Fruit fly (Drosophila melanogaster) whole organism, pupa: ENCODE data around the gene Ubx.

ENCODE experiments used
- CG10348 ChIP-seq: fragments of 200-800 bp; sonication (Bioruptor generic); IDR thresholded peaks from 2 replicates; pipeline ENCODE4 v1.3.6; 2022; ENCODE audit warnings: missing biosample characterization, missing genetic modification characterization
- CG12605 ChIP-seq: fragments of 200-800 bp; sonication (Bioruptor generic); IDR thresholded peaks from 2 replicates; pipeline ENCODE4 v1.3.6; 2022; ENCODE audit warnings: missing biosample characterization, missing genetic modification characterization
- CG13204 ChIP-seq: fragments of 200-800 bp; sonication (Bioruptor generic); optimal IDR thresholded peaks from 2 replicates; lab custom pipeline; 2018; ENCODE audit warnings: missing biosample characterization, mild to moderate bottlenecking, missing genetic modification characterization, moderate library complexity
- CG14655 ChIP-seq: fragments of 200-800 bp; sonication (Bioruptor generic); optimal IDR thresholded peaks from 3 replicates; lab custom pipeline; 2017; ENCODE audit warnings: mild to moderate bottlenecking, missing biosample characterization, missing genetic modification reagents, missing genetic modification characterization
- CG15710 ChIP-seq: fragments of 200-800 bp; sonication (Bioruptor generic); optimal IDR thresholded peaks from 2 replicates; lab custom pipeline; 2018; ENCODE audit warnings: missing biosample characterization, mild to moderate bottlenecking, missing genetic modification characterization, moderate library complexity
- CG17806 ChIP-seq: fragments of 200-800 bp; sonication (Bioruptor generic); optimal IDR thresholded peaks from 2 replicates; lab custom pipeline; 2018; ENCODE audit warnings: missing biosample characterization, mild to moderate bottlenecking, missing genetic modification characterization, moderate library complexity
- CG32121 ChIP-seq: fragments of 200-800 bp; sonication (Bioruptor generic); IDR thresholded peaks from 2 replicates; pipeline ENCODE4 v1.3.6; 2022; ENCODE audit warnings: missing biosample characterization, missing genetic modification characterization
- CG34367 ChIP-seq: fragments of 200-800 bp; sonication (Bioruptor generic); optimal IDR thresholded peaks from 2 replicates; lab custom pipeline; 2018; ENCODE audit warnings: missing biosample characterization, mild to moderate bottlenecking, missing genetic modification characterization
- CG4496 ChIP-seq: fragments of 200-800 bp; sonication (Bioruptor generic); IDR thresholded peaks from 3 replicates; pipeline ENCODE4 v1.3.6; 2022; ENCODE audit warnings: missing biosample characterization, missing genetic modification characterization
- CG8159 ChIP-seq: fragments of 200-800 bp; sonication (Bioruptor generic); optimal IDR thresholded peaks from 3 replicates; lab custom pipeline; 2018; ENCODE audit warnings: missing biosample characterization, mild to moderate bottlenecking, missing genetic modification characterization, moderate library complexity
- CG8301 ChIP-seq: fragments of 200-800 bp; sonication (Bioruptor generic); optimal IDR thresholded peaks from 2 replicates; lab custom pipeline; 2018; ENCODE audit warnings: missing biosample characterization, mild to moderate bottlenecking, missing genetic modification characterization
- CG9948 ChIP-seq: fragments of 200-800 bp; sonication (Bioruptor generic); optimal IDR thresholded peaks from 2 replicates; lab custom pipeline; 2018; ENCODE audit warnings: missing biosample characterization, mild to moderate bottlenecking, missing genetic modification characterization, moderate library complexity
- D1 ChIP-seq: fragments of 200-800 bp; sonication (Bioruptor generic); optimal IDR thresholded peaks from 2 replicates; lab custom pipeline; 2018; ENCODE audit warnings: missing biosample characterization, mild to moderate bottlenecking, missing genetic modification characterization, moderate library complexity
- EcR ChIP-seq: fragments of 200-800 bp; sonication (Bioruptor generic); optimal IDR thresholded peaks from 3 replicates; lab custom pipeline; 2019; ENCODE audit warnings: missing biosample characterization, missing genetic modification characterization, mild to moderate bottlenecking, moderate library complexity, missing genetic modification reagents
- Ets98B ChIP-seq: fragments of 200-800 bp; sonication (Bioruptor generic); IDR thresholded peaks from 2 replicates; pipeline ENCODE4 v1.3.6; 2022; ENCODE audit warnings: missing biosample characterization, missing genetic modification characterization
- Pif1A ChIP-seq: fragments of 200-800 bp; sonication (Bioruptor generic); optimal IDR thresholded peaks from 3 replicates; lab custom pipeline; 2016; ENCODE audit warnings: missing biosample characterization, missing genetic modification characterization
- Pif1B ChIP-seq: fragments of 200-800 bp; sonication (Bioruptor generic); optimal IDR thresholded peaks from 3 replicates; lab custom pipeline; 2016; ENCODE audit warnings: missing biosample characterization, missing genetic modification characterization
- Snoo ChIP-seq: fragments of 200-800 bp; sonication (Bioruptor generic); optimal IDR thresholded peaks from 3 replicates; lab custom pipeline; 2017; ENCODE audit warnings: missing biosample characterization, mild to moderate bottlenecking, missing genetic modification characterization, inconsistent platforms
- fd96Ca ChIP-seq: fragments of 200-800 bp; sonication (Bioruptor generic); IDR thresholded peaks from 3 replicates; pipeline ENCODE4 v1.3.6; 2022; ENCODE audit warnings: missing biosample characterization, missing genetic modification characterization
- gl ChIP-seq: fragments of 200-800 bp; sonication (Bioruptor generic); optimal IDR thresholded peaks from 2 replicates; lab custom pipeline; 2018; ENCODE audit warnings: missing biosample characterization, mild to moderate bottlenecking, missing genetic modification characterization
- rn ChIP-seq: fragments of 200-800 bp; sonication (Bioruptor generic); IDR thresholded peaks from 2 replicates; pipeline ENCODE4 v1.3.6; 2022; ENCODE audit warnings: missing biosample characterization, missing genetic modification characterization

The Ubx gene

DNA sequence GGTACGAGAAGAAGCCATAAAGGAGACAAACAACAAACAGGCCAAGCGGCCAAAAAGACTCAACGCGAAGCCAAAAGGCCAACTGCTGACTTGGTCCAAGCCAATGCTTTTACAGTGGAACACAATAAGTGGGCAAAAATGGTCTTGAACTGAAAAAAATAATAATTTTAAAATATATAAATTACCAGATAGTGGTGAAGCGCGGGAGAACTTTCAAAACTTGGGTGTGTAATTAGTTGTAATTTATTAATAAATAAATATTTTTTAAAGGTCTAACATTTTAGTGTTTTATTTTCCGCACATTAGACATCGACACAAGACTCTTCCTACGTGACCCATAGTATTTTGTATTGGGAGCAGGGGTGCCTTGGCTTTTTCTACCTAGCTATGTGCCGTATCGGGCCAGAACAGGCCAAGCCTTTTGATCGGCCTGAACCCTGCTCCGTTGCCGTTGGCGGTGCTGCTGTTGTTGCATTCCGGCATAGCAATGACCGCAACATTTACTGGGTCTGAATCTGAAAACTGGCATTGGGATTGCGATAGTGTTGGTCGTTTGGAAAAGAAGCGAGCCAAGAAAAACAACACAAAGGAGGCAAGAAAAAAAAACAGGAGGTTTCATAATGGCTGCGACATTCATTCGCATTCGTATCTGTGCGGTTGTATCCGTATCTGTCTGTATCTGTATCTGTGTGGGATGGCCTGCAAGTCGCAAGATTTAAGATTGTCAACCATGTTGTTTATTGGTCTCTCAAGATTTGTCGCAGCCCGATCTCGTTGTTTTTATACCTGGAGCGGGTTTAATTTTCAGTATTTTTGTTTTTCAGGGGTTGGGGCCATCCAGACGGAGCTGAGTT lies 37.6 kb upstream of the Ubx start:
- TF ChIP-seq CG4496 (GFP tag; lab: Robert Waterston, UW) (no peak), CG32121 (GFP tag; lab: Robert Waterston, UW) (no peak), CG17806 (tag; lab: Kevin White, UChicago) (peak; percentile 18), Snoo (tag; lab: Kevin White, UChicago) (no peak), CG15710 (tag; lab: Kevin White, UChicago) (peak; percentile 33), CG12605 (no peak), gl (no peak), CG9948 (tag; lab: Kevin White, UChicago) (peak; percentile 26), D1 (tag; lab: Kevin White, UChicago) (no peak), CG8159 (tag; lab: Kevin White, UChicago) (peak; percentile 43), CG13204 (no peak), CG14655 (GFP tag; lab: Kevin White, UChicago) (peak; percentile 43), EcR (GFP tag; lab: Kevin White, UChicago) (no peak), Ets98B (GFP tag; lab: Robert Waterston, UW) (no peak), CG34367 (no peak), Pif1A (no peak), CG10348 (GFP tag; lab: Robert Waterston, UW) (no peak), rn (GFP tag; lab: Robert Waterston, UW) (no peak), Pif1B (GFP tag; lab: Kevin White, UChicago) (no peak), fd96Ca (GFP tag; lab: Robert Waterston, UW) (no peak)

DNA sequence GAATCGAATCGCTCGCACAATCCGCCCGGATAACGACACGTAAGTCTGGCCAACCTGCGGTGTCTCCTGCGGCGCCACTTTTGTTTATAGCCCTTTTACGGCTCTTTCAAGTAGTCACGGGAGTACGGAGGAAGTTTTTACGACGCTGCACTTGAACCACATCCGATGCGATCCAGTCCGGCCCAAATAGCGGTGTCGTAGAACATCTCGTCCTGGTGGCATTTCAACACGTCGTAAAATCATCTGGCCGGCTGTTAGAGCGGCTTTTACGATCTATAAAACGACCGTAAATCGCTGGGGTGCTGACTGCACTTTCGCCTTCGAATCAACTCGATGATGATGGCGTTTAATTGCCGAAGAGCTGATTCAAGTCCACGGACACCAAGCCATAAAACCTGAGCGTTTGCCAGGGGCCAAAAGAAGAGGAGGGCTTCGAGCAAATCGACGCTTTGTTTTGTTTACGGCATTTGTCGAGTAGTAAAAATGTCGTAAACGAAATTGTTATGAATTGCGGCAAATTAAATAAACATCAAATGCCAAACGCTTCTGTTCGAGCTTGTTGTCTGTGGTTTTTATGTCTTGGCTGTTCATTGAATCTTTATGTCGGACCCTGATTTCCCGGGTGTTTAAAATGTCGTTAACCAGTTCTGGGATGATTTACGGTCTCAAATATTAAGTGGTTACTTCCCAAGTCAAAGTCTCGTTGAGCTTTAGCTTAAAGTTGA lies 36.6 kb upstream of the Ubx start:
- TF ChIP-seq gl (no peak), CG8159 (tag; lab: Kevin White, UChicago) (no peak), CG10348 (GFP tag; lab: Robert Waterston, UW) (no peak), CG8301 (tag; lab: Kevin White, UChicago) (no peak), CG4496 (GFP tag; lab: Robert Waterston, UW) (no peak)

DNA sequence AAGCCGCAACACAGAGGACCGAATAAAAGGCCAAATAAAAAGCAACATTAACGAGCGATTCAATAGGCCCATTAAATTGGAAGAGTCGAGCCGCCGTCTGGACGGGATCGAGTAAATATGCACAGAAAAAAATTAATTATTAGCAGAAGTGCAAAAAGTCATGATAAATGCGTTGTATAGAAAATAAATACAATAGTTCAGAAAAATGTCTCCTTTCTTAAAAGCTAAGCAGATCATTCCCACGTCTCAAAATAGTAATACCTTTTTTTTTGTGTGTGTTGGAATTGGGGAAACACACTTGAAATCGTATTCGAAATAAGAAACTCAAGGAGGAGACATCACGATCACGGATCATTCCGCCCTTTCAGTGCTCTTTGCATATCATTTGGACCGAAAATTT lies 35.2 kb upstream of the Ubx start:
- TF ChIP-seq CG12605, result no peak
- no peak for TF ChIP-seq CG8301 (tag; lab: Kevin White, UChicago)
- TF ChIP-seq CG14655 (GFP tag; lab: Kevin White, UChicago), result no peak
- no peak for TF ChIP-seq CG9948 (tag; lab: Kevin White, UChicago)
- no peak for TF ChIP-seq D1 (tag; lab: Kevin White, UChicago)
- TF ChIP-seq, all 21 proteins: peak for 0

DNA sequence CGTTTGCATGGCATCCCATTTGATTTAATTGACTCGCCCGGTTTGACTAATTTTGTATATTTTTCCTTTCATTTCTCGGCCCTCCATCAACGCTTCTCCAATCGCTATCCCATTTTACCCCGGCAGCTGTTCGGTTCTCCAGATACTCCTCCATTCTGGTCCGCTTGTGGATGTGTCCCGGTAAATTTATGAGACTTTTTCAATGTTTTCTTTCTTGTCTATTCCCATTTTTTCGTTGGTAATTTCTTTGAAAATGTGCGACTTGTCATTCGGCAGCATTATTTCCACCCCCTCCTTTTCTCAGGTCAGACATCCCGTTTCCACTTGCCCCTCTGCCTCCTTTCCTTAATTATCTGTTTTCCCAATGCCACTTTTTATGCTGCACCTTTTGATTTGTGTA lies 31.5 kb upstream of the Ubx start:
- TF ChIP-seq CG4496 (GFP tag; lab: Robert Waterston, UW) (no peak), CG15710 (tag; lab: Kevin White, UChicago) (no peak)

DNA sequence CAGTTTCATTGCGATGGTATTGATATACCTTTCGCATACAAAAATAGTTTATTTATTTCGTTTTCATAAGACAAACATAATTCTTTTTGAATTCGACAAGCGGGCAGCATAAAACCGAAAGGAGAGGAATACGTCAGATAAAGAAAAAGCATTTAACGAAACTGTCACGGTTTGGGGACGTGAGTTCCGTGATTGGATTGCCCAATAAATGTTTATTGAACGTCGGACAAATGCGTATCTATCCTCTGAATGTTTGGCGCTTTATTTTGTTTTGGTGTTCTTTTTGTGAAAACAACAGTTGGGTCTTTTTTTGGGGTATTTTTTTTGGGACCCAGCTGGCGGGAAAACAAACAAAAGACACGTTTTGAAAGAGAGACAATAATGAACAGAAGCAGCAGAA lies 30.9 kb upstream of the Ubx start:
- TF ChIP-seq CG34367 (no peak), rn (GFP tag; lab: Robert Waterston, UW) (no peak), CG14655 (GFP tag; lab: Kevin White, UChicago) (no peak), CG10348 (GFP tag; lab: Robert Waterston, UW) (no peak), CG8301 (tag; lab: Kevin White, UChicago) (no peak), CG32121 (GFP tag; lab: Robert Waterston, UW) (no peak), CG17806 (tag; lab: Kevin White, UChicago) (no peak), CG9948 (tag; lab: Kevin White, UChicago) (no peak), CG13204 (no peak), D1 (tag; lab: Kevin White, UChicago) (no peak), Ets98B (GFP tag; lab: Robert Waterston, UW) (no peak), CG15710 (tag; lab: Kevin White, UChicago) (no peak), Pif1A (no peak), CG12605 (no peak), Snoo (tag; lab: Kevin White, UChicago) (no peak), gl (no peak), fd96Ca (GFP tag; lab: Robert Waterston, UW) (no peak)
- TF ChIP-seq, all 21 proteins: peak for 0

DNA sequence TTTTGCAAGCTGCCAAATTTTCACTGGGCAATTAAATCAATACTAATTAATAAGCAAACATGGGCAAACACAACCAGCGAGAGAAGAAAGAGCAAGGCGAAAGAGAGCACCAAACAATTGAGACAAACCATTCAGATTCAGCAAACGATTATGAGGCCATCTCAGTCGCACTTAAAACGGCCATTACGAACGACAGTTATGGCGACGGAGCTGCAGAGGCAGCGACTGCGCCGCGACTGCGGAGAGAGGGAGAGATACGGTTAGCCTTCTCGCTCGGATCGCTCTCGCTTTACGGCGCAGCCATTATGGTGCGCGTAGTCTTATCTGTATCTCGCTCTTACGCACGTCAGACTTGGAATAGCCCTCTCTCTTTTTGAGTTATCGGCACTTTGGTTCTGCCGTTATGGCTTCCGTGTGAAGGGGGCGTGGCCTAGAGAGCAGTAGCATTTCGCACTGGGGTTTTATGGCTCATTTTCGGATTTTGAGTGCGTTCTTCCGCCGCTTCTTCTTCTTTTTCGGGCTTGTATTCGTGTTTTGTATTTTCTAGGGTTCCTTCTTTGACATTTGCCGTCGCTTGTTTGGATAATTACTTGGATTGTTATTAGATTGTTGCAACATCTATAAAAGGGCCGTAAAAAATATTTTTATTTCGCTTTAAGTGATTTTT lies 29.8 kb upstream of the Ubx start:
- no peak for TF ChIP-seq CG9948 (tag; lab: Kevin White, UChicago)
- no peak for TF ChIP-seq CG4496 (GFP tag; lab: Robert Waterston, UW)
- no peak for TF ChIP-seq Pif1A
- 0 out of 2 replicates have a peak, but pooled peaks have one; percentile 14 for TF ChIP-seq rn (GFP tag; lab: Robert Waterston, UW)
- TF ChIP-seq fd96Ca (GFP tag; lab: Robert Waterston, UW), result 0 out of 3 replicates have a peak, but pooled peaks have one; percentile 17
- TF ChIP-seq gl, result no peak
- TF ChIP-seq CG8159 (tag; lab: Kevin White, UChicago), result no peak
- no peak for TF ChIP-seq CG17806 (tag; lab: Kevin White, UChicago)
- no peak for TF ChIP-seq CG15710 (tag; lab: Kevin White, UChicago)
- peak; percentile 10; the same call in 1 of the 2 replicates for TF ChIP-seq CG12605
- TF ChIP-seq CG32121 (GFP tag; lab: Robert Waterston, UW), result 0 out of 2 replicates have a peak, but pooled peaks have one; percentile 1
- TF ChIP-seq CG10348 (GFP tag; lab: Robert Waterston, UW), result no peak
- TF ChIP-seq CG14655 (GFP tag; lab: Kevin White, UChicago), result no peak
- no peak for TF ChIP-seq Pif1B (GFP tag; lab: Kevin White, UChicago)
- no peak for TF ChIP-seq CG13204
- TF ChIP-seq Snoo (tag; lab: Kevin White, UChicago), result no peak
- TF ChIP-seq EcR (GFP tag; lab: Kevin White, UChicago), result peak; percentile 10
- TF ChIP-seq CG34367, result no peak
- no peak for TF ChIP-seq D1 (tag; lab: Kevin White, UChicago)
- TF ChIP-seq Ets98B (GFP tag; lab: Robert Waterston, UW), result no peak; the same call in 1 of the 2 replicates
- TF ChIP-seq CG8301 (tag; lab: Kevin White, UChicago), result no peak
